Worm (Caenorhabditis elegans): ENCODE measurements around the gene aexr-3.

Gene aexr-3

DNA sequence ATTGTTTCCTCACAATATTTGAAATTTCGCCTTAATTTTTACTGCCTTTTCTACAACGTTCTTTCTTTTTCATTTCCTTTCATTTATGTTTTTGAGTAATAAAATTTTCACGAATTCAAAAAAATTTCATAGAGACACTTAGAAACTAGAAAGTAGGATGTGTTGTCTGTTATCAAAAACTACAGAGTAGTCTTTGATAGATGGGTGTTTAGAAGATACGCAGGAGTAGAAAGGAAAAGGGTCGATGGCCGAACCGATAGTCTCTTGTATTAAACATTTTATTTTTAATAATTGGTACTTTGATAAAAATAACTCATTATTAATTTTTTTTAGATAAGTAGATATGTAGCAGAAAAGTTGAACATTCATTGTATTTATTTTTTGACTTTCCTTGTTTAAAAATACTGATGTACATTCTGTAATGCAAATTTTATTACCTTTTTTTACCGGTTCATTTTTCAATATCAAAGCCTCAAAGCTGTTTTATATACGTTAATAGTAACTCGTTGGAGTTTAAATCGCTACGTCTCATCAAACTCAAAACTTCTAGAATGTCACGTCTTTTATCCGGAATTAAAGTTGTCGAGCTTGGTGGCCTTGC is 31.0 kb upstream of the aexr-3 start, which contains the start of gene C24A3.4:
TSS of gene C24A3.4 (plus strand) at position 551 of the 601 bp plus-strand sequence.
- peak; percentile 25 for TF ChIP-seq pqm-1 (tag; optimal IDR thresholded peaks at IDR 0.05)
- no peak for TF ChIP-seq daf-12 (tag; optimal IDR thresholded peaks at IDR 0.05)

DNA sequence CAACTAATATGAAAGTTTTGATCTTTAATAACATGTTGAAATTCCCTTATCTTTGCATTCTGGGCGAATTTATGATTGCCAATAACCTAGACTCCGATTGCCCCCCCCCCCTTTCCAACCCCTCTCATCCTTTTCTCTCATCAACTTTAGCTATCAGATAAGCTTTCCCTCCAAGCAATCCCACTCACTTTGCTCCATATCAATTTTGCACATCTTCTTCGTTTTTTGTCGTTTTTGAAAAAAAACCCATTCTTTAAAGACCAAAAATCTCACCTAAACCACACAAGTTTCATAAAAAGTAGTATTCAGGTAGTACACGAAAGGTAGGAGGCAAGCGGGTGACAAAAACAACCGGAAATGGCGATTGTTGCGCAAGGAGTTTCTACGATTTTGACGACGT is 26.9 kb upstream of the aexr-3 start, which contains the start of gene twk-18:
TSS of gene twk-18 (plus strand) at position 301 of the 400 bp plus-strand sequence.
- TF ChIP-seq eor-1 (tag; optimal IDR thresholded peaks at IDR 0.05): no peak
- TF ChIP-seq elt-1 (tag; optimal IDR thresholded peaks at IDR 0.05): peak; percentile 55

DNA sequence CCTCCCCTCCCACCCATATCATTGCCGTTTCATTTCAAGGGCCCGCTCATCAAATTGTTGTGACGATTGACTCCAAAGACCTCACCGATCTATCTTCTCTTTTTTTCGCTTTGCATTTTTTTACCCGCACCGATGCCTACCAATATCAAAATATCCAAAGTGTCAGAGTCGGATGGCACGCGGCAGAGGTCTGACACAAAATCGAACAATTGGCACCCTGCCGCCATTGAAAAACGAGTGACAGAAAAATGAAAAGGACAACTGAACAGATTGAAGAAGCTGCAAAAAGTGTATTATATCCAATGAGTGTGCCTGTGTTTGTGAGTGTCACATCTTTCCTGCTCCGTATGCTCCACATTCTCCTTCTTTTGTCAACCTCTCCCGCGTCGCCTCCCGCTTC is 25.5 kb upstream of the aexr-3 start:
- TF ChIP-seq nhr-67 (tag; optimal IDR thresholded peaks at IDR 0.05): no peak
- peak; percentile 26 for TF ChIP-seq nfya-1 (tag; optimal IDR thresholded peaks at IDR 0.05; ENCODE audit: insufficient read depth)

DNA sequence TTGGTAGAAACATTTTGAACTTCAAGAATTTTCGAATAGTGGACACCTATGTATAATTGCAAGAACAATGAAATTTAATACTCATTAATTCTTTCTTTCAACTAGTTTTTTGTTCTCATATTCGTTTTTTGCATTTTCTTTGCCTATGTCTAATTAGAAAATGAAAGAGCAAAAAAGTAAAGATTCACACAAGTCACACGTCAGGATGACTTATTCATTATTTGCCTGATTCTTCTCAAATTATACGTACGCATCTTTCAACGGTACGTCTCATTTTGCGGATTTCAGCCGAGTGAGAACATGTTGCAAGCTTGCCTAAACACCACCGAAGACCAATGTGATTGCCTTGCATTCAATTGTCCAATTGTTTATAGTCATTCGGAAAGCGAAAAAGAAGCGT is 19.7 kb upstream of the aexr-3 start, which contains the start of gene nmur-1:
TSS of gene nmur-1 (plus strand) at position 301 of the 400 bp plus-strand sequence.
- TF ChIP-seq ceh-9 (tag; optimal IDR thresholded peaks at IDR 0.05) (no peak), ZK546.5 (tag; optimal IDR thresholded peaks at IDR 0.05) (no peak), nhr-237 (tag; optimal IDR thresholded peaks at IDR 0.05) (no peak), fos-1 (tag; optimal IDR thresholded peaks at IDR 0.05) (no peak), sea-2 (GFP tag; optimal IDR thresholded peaks at IDR 0.05) (no peak), hmg-11 (tag; optimal IDR thresholded peaks at IDR 0.05) (no peak), ztf-4 (tag; optimal IDR thresholded peaks at IDR 0.05) (no peak), pqm-1 (tag; optimal IDR thresholded peaks at IDR 0.05) (no peak), ceh-16 (tag; optimal IDR thresholded peaks at IDR 0.05) (no peak), nhr-11 (tag; optimal IDR thresholded peaks at IDR 0.05) (no peak), jun-1 (tag; optimal IDR thresholded peaks at IDR 0.05) (no peak), nfya-1 (tag; optimal IDR thresholded peaks at IDR 0.05; ENCODE audit: insufficient read depth) (no peak), lin-15B (tag; optimal IDR thresholded peaks at IDR 0.05) (no peak), ceh-82 (tag; optimal IDR thresholded peaks at IDR 0.05) (no peak), skn-1 (tag; optimal IDR thresholded peaks at IDR 0.05) (no peak), mdl-1 (tag; optimal IDR thresholded peaks at IDR 0.05) (no peak), nhr-77 (tag; optimal IDR thresholded peaks at IDR 0.05) (no peak), nhr-28 (tag; optimal IDR thresholded peaks at IDR 0.05) (no peak)

DNA sequence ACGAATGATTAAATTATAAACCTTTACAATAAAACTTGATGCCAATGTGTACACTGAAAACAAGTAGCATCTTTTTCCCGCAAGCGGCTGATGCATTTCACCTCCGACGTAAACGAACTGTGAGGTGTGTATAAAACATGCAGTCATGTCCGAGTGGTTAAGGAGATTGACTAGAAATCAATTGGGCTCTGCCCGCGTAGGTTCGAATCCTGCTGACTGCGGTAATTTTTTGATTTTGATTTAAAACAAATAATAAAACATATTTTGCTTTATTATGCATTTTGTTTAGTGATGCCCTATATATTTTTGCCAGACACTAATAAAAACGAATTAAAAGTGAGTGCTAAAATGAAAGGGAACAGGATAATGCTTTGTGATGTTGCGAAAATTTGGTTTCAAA is 10.5 kb upstream of the aexr-3 start:
- TF ChIP-seq ZK546.5 (tag; optimal IDR thresholded peaks at IDR 0.05) (no peak), elt-3 (tag; optimal IDR thresholded peaks at IDR 0.05) (peak in 1 of 3 experiments; percentile 35), elt-2 (tag; optimal IDR thresholded peaks at IDR 0.05) (peak; percentile 13), ceh-9 (tag; optimal IDR thresholded peaks at IDR 0.05) (no peak), lin-39 (tag; optimal IDR thresholded peaks at IDR 0.05) (peak; percentile 26), nfya-1 (tag; optimal IDR thresholded peaks at IDR 0.05; ENCODE audit: insufficient read depth) (peak; percentile 25), hmg-11 (tag; optimal IDR thresholded peaks at IDR 0.05) (peak; percentile 43), pha-4 (tag; optimal IDR thresholded peaks at IDR 0.05) (peak; percentile 57), ceh-28 (tag; optimal IDR thresholded peaks at IDR 0.05) (peak; percentile 16), pqm-1 (tag; optimal IDR thresholded peaks at IDR 0.05) (peak; percentile 10)

DNA sequence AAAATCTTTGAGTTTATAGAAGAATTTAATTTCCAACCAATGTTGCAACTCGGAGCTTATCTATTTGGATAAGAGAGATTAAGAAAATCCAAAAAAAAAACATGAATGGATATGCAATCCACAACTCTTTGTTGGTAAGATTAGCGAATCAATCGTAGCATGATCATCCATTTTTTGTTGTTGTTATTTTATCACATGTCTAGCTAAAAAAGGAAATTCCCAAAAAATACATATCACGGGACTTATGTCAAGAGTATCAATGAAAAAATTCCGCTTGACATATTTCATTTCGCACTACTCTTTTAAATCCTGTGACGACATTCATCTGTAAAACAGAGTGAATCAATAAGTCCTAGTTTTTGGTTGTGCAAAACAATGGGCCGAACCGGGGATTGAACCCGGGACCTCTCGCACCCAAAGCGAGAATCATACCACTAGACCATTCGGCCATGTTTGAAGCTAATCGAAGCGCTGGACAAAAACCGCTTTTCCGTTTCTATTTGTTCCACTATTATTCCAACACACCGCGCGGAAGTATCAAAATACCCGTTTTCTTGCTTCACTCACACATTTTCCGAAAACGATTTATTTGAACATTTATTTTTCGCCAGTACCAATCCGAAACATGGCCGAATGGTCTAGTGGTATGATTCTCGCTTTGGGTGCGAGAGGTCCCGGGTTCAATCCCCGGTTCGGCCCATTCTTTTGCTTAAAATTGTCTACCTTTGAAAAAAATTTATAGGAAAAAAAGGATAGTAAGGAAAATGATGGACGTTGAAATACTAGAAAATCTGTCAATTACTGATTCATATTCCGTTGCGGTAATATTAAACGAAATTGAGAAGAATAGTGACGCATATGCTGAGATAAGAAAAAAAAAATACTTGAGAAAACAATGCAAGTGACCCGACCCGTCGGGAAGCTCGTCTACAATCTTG is 8.4 kb upstream of the aexr-3 start:
- TF ChIP-seq nhr-43 (tag; optimal IDR thresholded peaks at IDR 0.05; ENCODE audit: poor library complexity, severe bottlenecking): peak; percentile 63
- TF ChIP-seq elt-3 (tag; optimal IDR thresholded peaks at IDR 0.05): no peak
- peak; percentile 6 for TF ChIP-seq hmg-11 (tag; optimal IDR thresholded peaks at IDR 0.05)
- peak; percentile 10 for TF ChIP-seq jun-1 (tag; optimal IDR thresholded peaks at IDR 0.05)
- no peak for TF ChIP-seq egl-5 (tag; optimal IDR thresholded peaks at IDR 0.05)
- peak; percentile 17 for TF ChIP-seq skn-1 (tag; optimal IDR thresholded peaks at IDR 0.05)
- TF ChIP-seq nhr-25 (tag; optimal IDR thresholded peaks at IDR 0.05): peak; percentile 62
- TF ChIP-seq tbx-2 (tag; optimal IDR thresholded peaks at IDR 0.05): peak; percentile 32
- TF ChIP-seq nhr-77 (tag; optimal IDR thresholded peaks at IDR 0.05): peak; percentile 12
- no peak for TF ChIP-seq elt-2 (tag; optimal IDR thresholded peaks at IDR 0.05)
- TF ChIP-seq ama-1 (optimal IDR thresholded peaks at IDR 0.05): no peak
- no peak for TF ChIP-seq nhr-76 (tag; optimal IDR thresholded peaks at IDR 0.05)
- TF ChIP-seq nfya-1 (tag; optimal IDR thresholded peaks at IDR 0.05; ENCODE audit: insufficient read depth): peak; percentile 12
- TF ChIP-seq ceh-82 (tag; optimal IDR thresholded peaks at IDR 0.05): no peak
- TF ChIP-seq ZK546.5 (tag; optimal IDR thresholded peaks at IDR 0.05): no peak
- peak; percentile 24 for TF ChIP-seq lsy-12 (tag; optimal IDR thresholded peaks at IDR 0.05)
- TF ChIP-seq lin-15B (tag; optimal IDR thresholded peaks at IDR 0.05): no peak
- TF ChIP-seq nhr-237 (tag; optimal IDR thresholded peaks at IDR 0.05): no peak
- TF ChIP-seq ztf-11 (tag; optimal IDR thresholded peaks at IDR 0.05): no peak

All from whole organism, L3 larva.